Worm (Caenorhabditis elegans) whole organism, early embryonic: Measurements from ENCODE around the gene F58A3.3.
A peak's percentile ranks its signal among the peaks of the same experiment; 100 is the strongest.

Experiments
- B0310.2 ChIP-seq: sonication (generic microtip); optimal IDR thresholded peaks from 2 replicates; lab custom pipeline; 2016; ENCODE audit warnings: mild to moderate bottlenecking, missing genetic modification characterization, missing compliant biosample characterization
- F13C5.2 ChIP-seq: sonication (generic microtip); optimal IDR thresholded peaks from 2 replicates; lab custom pipeline; 2017; ENCODE audit warnings: mild to moderate bottlenecking, missing genetic modification characterization, inconsistent platforms, missing compliant biosample characterization
- aly-1 ChIP-seq: sonication (generic microtip); optimal IDR thresholded peaks from 2 replicates; lab custom pipeline; 2016; ENCODE audit warnings: missing genetic modification characterization, missing compliant biosample characterization
- ama-1 ChIP-seq: fragments of 150-350 bp; optimal IDR thresholded peaks from 2 replicates; lab custom pipeline; 2014
- ceh-13 ChIP-seq: fragments of 200-800 bp; sonication (Bioruptor generic); optimal IDR thresholded peaks from 2 replicates; lab custom pipeline; 2018; ENCODE audit warnings: mild to moderate bottlenecking, missing genetic modification characterization, missing compliant biosample characterization
- ceh-36 ChIP-seq: sonication (generic microtip); optimal IDR thresholded peaks from 2 replicates; lab custom pipeline; 2016; ENCODE audit warnings: missing genetic modification characterization, inconsistent platforms, missing compliant biosample characterization
- ets-7 ChIP-seq: sonication (generic microtip); optimal IDR thresholded peaks from 2 replicates; lab custom pipeline; 2016; ENCODE audit warnings: missing genotype, missing genetic modification characterization, missing compliant biosample characterization
- flt-1 ChIP-seq: fragments of 200-800 bp; sonication (Bioruptor generic); IDR thresholded peaks from 2 replicates; pipeline ENCODE4 v1.3.6; 2022; ENCODE audit warnings: missing genetic modification characterization, missing compliant biosample characterization
- hmbx-1 ChIP-seq: sonication (generic microtip); optimal IDR thresholded peaks from 2 replicates; lab custom pipeline; 2016; ENCODE audit warnings: mild to moderate bottlenecking, missing genetic modification characterization, missing compliant biosample characterization
- hmg-4 ChIP-seq: fragments of 200-800 bp; sonication (Bioruptor generic); optimal IDR thresholded peaks from 2 replicates; lab custom pipeline; 2018; ENCODE audit warnings: mild to moderate bottlenecking, missing genetic modification characterization, missing compliant biosample characterization
- hnd-1 ChIP-seq: sonication (generic microtip); optimal IDR thresholded peaks from 2 replicates; lab custom pipeline; 2016; ENCODE audit warnings: missing genetic modification characterization, missing compliant biosample characterization
- pes-1 ChIP-seq: fragments of 200-800 bp; sonication (Bioruptor generic); IDR thresholded peaks from 2 replicates; pipeline ENCODE4 v1.3.6; 2022; ENCODE audit warnings: missing genetic modification reagents, missing genetic modification characterization, missing compliant biosample characterization
- scrt-1 ChIP-seq: fragments of 200-800 bp; sonication (Bioruptor generic); IDR thresholded peaks from 2 replicates; pipeline ENCODE4 v1.3.6; 2022; ENCODE audit warnings: missing genetic modification characterization, missing compliant biosample characterization
- sea-1 ChIP-seq: fragments of 200-800 bp; sonication (Bioruptor generic); conservative IDR thresholded peaks from 2 replicates; pipeline ENCODE4 v1.3.6; 2022; ENCODE audit warnings: missing genetic modification characterization, missing compliant biosample characterization
- tbx-11 ChIP-seq: fragments of 200-800 bp; sonication (Bioruptor generic); IDR thresholded peaks from 2 replicates; pipeline ENCODE4 v1.3.6; 2022; ENCODE audit warnings: missing genetic modification characterization, missing compliant biosample characterization
- tbx-37 ChIP-seq: fragments of 200-800 bp; sonication (Bioruptor generic); conservative IDR thresholded peaks from 2 replicates; pipeline ENCODE4 v1.3.6; 2022; ENCODE audit warnings: missing genetic modification reagents, missing genetic modification characterization, missing compliant biosample characterization
- tra-4 ChIP-seq: sonication (generic microtip); optimal IDR thresholded peaks from 2 replicates; lab custom pipeline; 2017; ENCODE audit warnings: missing genetic modification characterization, missing compliant biosample characterization

The F58A3.3 gene

DNA sequence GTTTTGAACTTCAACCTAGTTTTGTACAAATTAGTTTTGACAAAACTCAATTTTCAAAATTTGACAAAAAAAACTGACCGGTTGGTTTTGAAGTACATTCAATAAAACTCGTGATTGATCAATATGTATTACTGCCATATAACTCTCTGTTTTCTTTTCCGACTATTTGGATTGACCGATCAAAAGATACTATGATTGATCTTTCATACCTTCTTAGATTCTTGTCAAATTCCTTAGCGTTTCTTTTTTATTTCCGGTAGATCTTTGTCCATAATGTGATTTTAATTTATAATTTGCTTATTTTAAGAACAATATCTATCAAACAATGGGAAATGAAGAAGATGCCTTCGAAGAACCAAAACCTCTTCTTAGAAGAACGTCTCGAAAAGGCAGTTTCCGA, at the start of gene F58A3.3:
Gene F58A3.3, plus strand, starts transcription at position 301 of the 400 bp plus-strand sequence.
- TF ChIP-seq hmg-4 (GFP tag; lab: Kevin White, UChicago), result no peak
- TF ChIP-seq tbx-11 (GFP tag; lab: Robert Waterston, UW), result no peak
- TF ChIP-seq pes-1, result no peak
- no peak for TF ChIP-seq ceh-13 (GFP tag; lab: Kevin White, UChicago)
- no peak for TF ChIP-seq ets-7 (tag; lab: Kevin White, UChicago)
- no peak for TF ChIP-seq tra-4 (tag; lab: Kevin White, UChicago)
- TF ChIP-seq aly-1 (tag; lab: Kevin White, UChicago), result no peak
- TF ChIP-seq ceh-36 (tag; lab: Kevin White, UChicago), result no peak
- no peak for TF ChIP-seq hmbx-1
- TF ChIP-seq tbx-37, result no peak
- no peak for TF ChIP-seq B0310.2 (tag; lab: Kevin White, UChicago)

DNA sequence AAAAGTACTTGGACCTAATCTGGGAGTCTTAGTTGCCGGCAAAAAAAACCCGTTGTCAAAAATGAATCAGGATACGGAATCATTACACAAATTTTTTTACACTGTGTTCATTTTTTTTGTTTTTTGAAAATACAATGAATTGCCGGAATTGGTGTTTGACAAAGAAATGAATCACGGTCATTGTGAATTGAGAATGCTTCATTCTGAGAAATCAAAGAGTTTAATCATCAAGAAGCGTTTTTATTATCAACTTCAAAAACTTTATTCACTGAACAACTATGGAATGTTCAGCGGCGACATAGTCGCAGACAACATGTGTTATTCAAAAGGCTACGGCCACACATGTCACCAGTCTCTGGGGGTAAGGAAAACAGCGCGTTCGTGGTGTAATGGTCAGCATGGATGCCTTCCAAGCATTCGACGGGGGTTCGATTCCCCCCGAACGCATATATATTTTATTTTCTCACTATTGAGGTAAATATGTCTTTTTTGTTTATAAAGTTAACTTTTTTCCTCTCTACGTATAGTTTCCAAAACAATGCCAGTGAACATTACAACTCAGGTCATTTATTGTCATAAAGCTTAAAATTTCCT, 48.9 kb upstream of the F58A3.3 start, which contains the start of gene nas-10:
Gene nas-10, minus strand, starts transcription at position 51 of the 594 bp plus-strand sequence.
- TF ChIP-seq tbx-11 (GFP tag; lab: Robert Waterston, UW) (peak; percentile 87), ceh-36 (tag; lab: Kevin White, UChicago) (peak; percentile 81), tra-4 (tag; lab: Kevin White, UChicago) (peak; percentile 16), B0310.2 (tag; lab: Kevin White, UChicago) (peak; percentile 76), pes-1 (no peak), hmbx-1 (peak; percentile 45), ceh-13 (GFP tag; lab: Kevin White, UChicago) (peak; percentile 79), aly-1 (tag; lab: Kevin White, UChicago) (peak; percentile 78), hmg-4 (GFP tag; lab: Kevin White, UChicago) (peak; percentile 88), tbx-37 (peak; percentile 92), scrt-1 (GFP tag; lab: Robert Waterston, UW) (peak; percentile 91), hnd-1 (tag; lab: Kevin White, UChicago) (peak; percentile 71), ama-1 (lab: Kevin White, UChicago) (no peak), flt-1 (GFP tag; lab: Robert Waterston, UW) (peak; percentile 89; the same call in 1 of the 2 replicates), ets-7 (tag; lab: Kevin White, UChicago) (peak; percentile 79), F13C5.2 (tag; lab: Kevin White, UChicago) (peak; percentile 89), sea-1 (GFP tag; lab: Robert Waterston, UW) (peak; percentile 87)

DNA sequence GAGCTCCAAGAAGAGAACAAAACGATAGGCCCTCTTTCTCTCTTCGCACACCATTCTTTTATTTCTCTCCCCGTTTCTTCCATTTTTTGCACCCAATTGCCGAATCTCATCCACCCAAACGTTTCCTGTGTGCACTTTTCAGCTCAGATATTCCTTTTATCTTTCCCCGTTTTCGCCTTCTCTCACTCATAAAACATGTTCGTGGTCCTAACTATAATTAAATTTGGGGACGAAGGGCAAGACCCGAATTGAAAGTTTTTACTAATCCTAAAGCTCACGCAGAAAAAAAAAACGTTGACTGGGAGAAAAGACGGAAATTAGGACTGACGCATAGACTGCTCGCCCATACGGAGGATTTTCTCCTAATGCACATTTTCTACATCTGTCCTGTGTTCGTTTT, 46.9 kb upstream of the F58A3.3 start:
- no peak for TF ChIP-seq aly-1 (tag; lab: Kevin White, UChicago)
- no peak for TF ChIP-seq ceh-36 (tag; lab: Kevin White, UChicago)
- no peak for TF ChIP-seq sea-1 (GFP tag; lab: Robert Waterston, UW)
- TF ChIP-seq ama-1 (lab: Kevin White, UChicago), result no peak
- TF ChIP-seq B0310.2 (tag; lab: Kevin White, UChicago), result no peak
- no peak for TF ChIP-seq hmbx-1
- no peak for TF ChIP-seq hmg-4 (GFP tag; lab: Kevin White, UChicago)
- no peak for TF ChIP-seq tbx-11 (GFP tag; lab: Robert Waterston, UW)
- no peak for TF ChIP-seq ets-7 (tag; lab: Kevin White, UChicago)
- no peak for TF ChIP-seq tbx-37
- TF ChIP-seq F13C5.2 (tag; lab: Kevin White, UChicago), result no peak
- TF ChIP-seq scrt-1 (GFP tag; lab: Robert Waterston, UW), result no peak
- TF ChIP-seq flt-1 (GFP tag; lab: Robert Waterston, UW), result no peak
- TF ChIP-seq hnd-1 (tag; lab: Kevin White, UChicago), result no peak
- no peak for TF ChIP-seq pes-1
- no peak for TF ChIP-seq tra-4 (tag; lab: Kevin White, UChicago)
- TF ChIP-seq ceh-13 (GFP tag; lab: Kevin White, UChicago), result no peak

ce11 chrX:10966251-10966650, 46.2 kb upstream of the F58A3.3 start, which contains the start of gene lge-1:
lge-1 (plus strand) TSS chrX:10966551.
- no peak for TF ChIP-seq F13C5.2 (tag; lab: Kevin White, UChicago)
- TF ChIP-seq tbx-11 (GFP tag; lab: Robert Waterston, UW), result no peak
- no peak for TF ChIP-seq pes-1
- no peak for TF ChIP-seq B0310.2 (tag; lab: Kevin White, UChicago)
- TF ChIP-seq flt-1 (GFP tag; lab: Robert Waterston, UW), result no peak
- no peak for TF ChIP-seq scrt-1 (GFP tag; lab: Robert Waterston, UW)
- no peak for TF ChIP-seq ets-7 (tag; lab: Kevin White, UChicago)
- no peak for TF ChIP-seq tbx-37
- no peak for TF ChIP-seq hnd-1 (tag; lab: Kevin White, UChicago)
- no peak for TF ChIP-seq sea-1 (GFP tag; lab: Robert Waterston, UW)
- no peak for TF ChIP-seq aly-1 (tag; lab: Kevin White, UChicago)
- TF ChIP-seq hmbx-1, result no peak

- no peak for TF ChIP-seq B0310.2 (tag; lab: Kevin White, UChicago)
These were observed 44.7 kb upstream of the F58A3.3 start, which contains the start of gene K09C8.9 for ce11 chrX:10967698-10968097. K09C8.9 (minus strand) TSS chrX:10967798.

DNA sequence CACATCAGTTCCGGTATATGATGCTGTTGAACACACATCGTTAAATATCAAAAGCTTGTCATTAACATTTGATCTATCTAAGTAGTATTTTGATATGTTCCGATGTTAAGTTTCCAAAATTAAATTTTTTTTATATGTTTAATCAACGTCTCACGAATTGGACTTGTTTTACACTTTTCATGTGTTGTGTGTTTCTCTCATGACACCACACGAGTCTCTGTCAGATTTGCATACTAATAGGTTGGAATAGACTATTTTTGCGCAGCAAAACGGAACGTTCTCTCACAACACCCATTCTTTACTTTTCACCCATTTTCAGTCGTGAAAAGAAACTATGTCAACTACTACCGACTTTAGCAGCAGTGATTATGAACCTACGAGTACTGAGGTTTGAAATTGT, 41.8 kb upstream of the F58A3.3 start, which contains the start of gene K09C8.8:
Gene K09C8.8, plus strand, starts transcription at position 301 of the 400 bp plus-strand sequence.
- TF ChIP-seq aly-1 (tag; lab: Kevin White, UChicago), result no peak
- TF ChIP-seq hnd-1 (tag; lab: Kevin White, UChicago), result no peak
- no peak for TF ChIP-seq scrt-1 (GFP tag; lab: Robert Waterston, UW)
- no peak for TF ChIP-seq tra-4 (tag; lab: Kevin White, UChicago)
- no peak for TF ChIP-seq B0310.2 (tag; lab: Kevin White, UChicago)
- no peak for TF ChIP-seq ceh-36 (tag; lab: Kevin White, UChicago)
- TF ChIP-seq ceh-13 (GFP tag; lab: Kevin White, UChicago), result no peak
- TF ChIP-seq tbx-37, result no peak
- TF ChIP-seq hmbx-1, result no peak
- no peak for TF ChIP-seq sea-1 (GFP tag; lab: Robert Waterston, UW)
- TF ChIP-seq ets-7 (tag; lab: Kevin White, UChicago), result no peak
- TF ChIP-seq hmg-4 (GFP tag; lab: Kevin White, UChicago), result no peak
- no peak for TF ChIP-seq pes-1
- no peak for TF ChIP-seq F13C5.2 (tag; lab: Kevin White, UChicago)
- TF ChIP-seq ama-1 (lab: Kevin White, UChicago), result no peak
- no peak for TF ChIP-seq tbx-11 (GFP tag; lab: Robert Waterston, UW)
